Fruit fly (Drosophila melanogaster): ENCODE results near the gene CG42525.

The CG42525 gene

dm6 chr3L:3177872-3178271 is 11.7 kb downstream of the CG42525 start:
- no peak for TF ChIP-seq Dll (optimal IDR thresholded peaks at IDR 0.05)

- TF ChIP-seq usp (GFP tag; optimal IDR thresholded peaks at IDR 0.05) (no peak), Dll (optimal IDR thresholded peaks at IDR 0.05) (no peak), EcR (GFP tag; optimal IDR thresholded peaks at IDR 0.05) (no peak), pan (optimal IDR thresholded peaks at IDR 0.05) (no peak), psq (optimal IDR thresholded peaks at IDR 0.05) (no peak), CG8478 (optimal IDR thresholded peaks at IDR 0.05) (no peak)
Measured at dm6 chr3L:3172445-3172844, 17.1 kb downstream of the CG42525 start, which contains the start of gene CG14963. CG14963 (minus strand) TSS chr3L:3172545.

dm6 chr3L:3169107-3169506 is 20.4 kb downstream of the CG42525 start, which contains the start of the genes CG32278 and CG32281:
CG32278 (plus strand) TSS chr3L:3169286.
CG32281 (plus strand) TSS chr3L:3169375.
- TF ChIP-seq Dll (optimal IDR thresholded peaks at IDR 0.05) (no peak), usp (GFP tag; optimal IDR thresholded peaks at IDR 0.05) (no peak), EcR (GFP tag; optimal IDR thresholded peaks at IDR 0.05) (no peak), CG8478 (optimal IDR thresholded peaks at IDR 0.05) (no peak), psq (optimal IDR thresholded peaks at IDR 0.05) (no peak), pan (optimal IDR thresholded peaks at IDR 0.05) (no peak)

dm6 chr3L:3166200-3166695 is 23.3 kb downstream of the CG42525 start, which contains the start of gene Asciz:
Asciz (minus strand) TSS chr3L:3166250.
- TF ChIP-seq usp (GFP tag; optimal IDR thresholded peaks at IDR 0.05) (no peak), Dll (optimal IDR thresholded peaks at IDR 0.05) (no peak), EcR (GFP tag; optimal IDR thresholded peaks at IDR 0.05) (no peak), pan (optimal IDR thresholded peaks at IDR 0.05) (no peak), psq (optimal IDR thresholded peaks at IDR 0.05) (no peak), CG8478 (optimal IDR thresholded peaks at IDR 0.05) (no peak)

- TF ChIP-seq pan (optimal IDR thresholded peaks at IDR 0.05) (no peak), CG8478 (optimal IDR thresholded peaks at IDR 0.05) (no peak), Dll (optimal IDR thresholded peaks at IDR 0.05) (no peak), usp (GFP tag; optimal IDR thresholded peaks at IDR 0.05) (no peak), psq (optimal IDR thresholded peaks at IDR 0.05) (no peak), EcR (GFP tag; optimal IDR thresholded peaks at IDR 0.05) (no peak)
Measured at dm6 chr3L:3165399-3165798, 24.1 kb downstream of the CG42525 start.

- TF ChIP-seq CG8478 (optimal IDR thresholded peaks at IDR 0.05): no peak
- no peak for TF ChIP-seq pan (optimal IDR thresholded peaks at IDR 0.05)
- no peak for TF ChIP-seq EcR (GFP tag; optimal IDR thresholded peaks at IDR 0.05)
- TF ChIP-seq psq (optimal IDR thresholded peaks at IDR 0.05): no peak
- no peak for TF ChIP-seq usp (GFP tag; optimal IDR thresholded peaks at IDR 0.05)
- TF ChIP-seq Dll (optimal IDR thresholded peaks at IDR 0.05): no peak
Measured at dm6 chr3L:3164951-3165350, 24.6 kb downstream of the CG42525 start, which contains the start of gene CG32280. CG32280 (plus strand) TSS chr3L:3165181.

dm6 chr3L:3162584-3162983 is 27.0 kb downstream of the CG42525 start:
- TF ChIP-seq CG8478 (optimal IDR thresholded peaks at IDR 0.05): no peak
- no peak for TF ChIP-seq EcR (GFP tag; optimal IDR thresholded peaks at IDR 0.05)
- no peak for TF ChIP-seq pan (optimal IDR thresholded peaks at IDR 0.05)
- no peak for TF ChIP-seq usp (GFP tag; optimal IDR thresholded peaks at IDR 0.05)
- TF ChIP-seq psq (optimal IDR thresholded peaks at IDR 0.05): no peak
- TF ChIP-seq Dll (optimal IDR thresholded peaks at IDR 0.05): no peak

dm6 chr3L:3161968-3162367 is 27.6 kb downstream of the CG42525 start, which contains the start of gene rasp:
rasp (plus strand) TSS chr3L:3162180.
- no peak for TF ChIP-seq usp (GFP tag; optimal IDR thresholded peaks at IDR 0.05)

- TF ChIP-seq psq (optimal IDR thresholded peaks at IDR 0.05) (no peak), EcR (GFP tag; optimal IDR thresholded peaks at IDR 0.05) (no peak), Dll (optimal IDR thresholded peaks at IDR 0.05) (no peak), usp (GFP tag; optimal IDR thresholded peaks at IDR 0.05) (no peak), CG8478 (optimal IDR thresholded peaks at IDR 0.05) (no peak), pan (optimal IDR thresholded peaks at IDR 0.05) (no peak)
Measured at dm6 chr3L:3159309-3160194, 30.0 kb downstream of the CG42525 start, which contains the start of the genes ND-30 and CG15812. ND-30 (minus strand) TSS chr3L:3159578. CG15812 (plus strand) TSS chr3L:3159991.

- TF ChIP-seq psq (optimal IDR thresholded peaks at IDR 0.05): no peak
- no peak for TF ChIP-seq usp (GFP tag; optimal IDR thresholded peaks at IDR 0.05)
- TF ChIP-seq EcR (GFP tag; optimal IDR thresholded peaks at IDR 0.05): no peak
- no peak for TF ChIP-seq CG8478 (optimal IDR thresholded peaks at IDR 0.05)
- TF ChIP-seq Dll (optimal IDR thresholded peaks at IDR 0.05): no peak
- no peak for TF ChIP-seq pan (optimal IDR thresholded peaks at IDR 0.05)
Measured at dm6 chr3L:3157651-3158050, 31.9 kb downstream of the CG42525 start.

dm6 chr3L:3150376-3150775 is 39.2 kb downstream of the CG42525 start:
- TF ChIP-seq pan (optimal IDR thresholded peaks at IDR 0.05) (no peak), CG8478 (optimal IDR thresholded peaks at IDR 0.05) (no peak), psq (optimal IDR thresholded peaks at IDR 0.05) (no peak), usp (GFP tag; optimal IDR thresholded peaks at IDR 0.05) (no peak), EcR (GFP tag; optimal IDR thresholded peaks at IDR 0.05) (no peak), Dll (optimal IDR thresholded peaks at IDR 0.05) (no peak)
